Fruit fly (Drosophila melanogaster) whole organism, adult: ENCODE data around the gene CG18746.

Source experiments
- CG11617 ChIP-seq: fragments of 200-800 bp; sonication (Bioruptor generic); optimal IDR thresholded peaks from 2 replicates; lab custom pipeline; 2017; ENCODE audit warnings: mild to moderate bottlenecking, missing biosample characterization, missing genetic modification reagents, missing genetic modification characterization
- CG12768 ChIP-seq: fragments of 200-800 bp; sonication (Bioruptor generic); optimal IDR thresholded peaks from 2 replicates; lab custom pipeline; 2017; ENCODE audit warnings: missing biosample characterization, missing genetic modification characterization, mild to moderate bottlenecking, moderate library complexity, missing genetic modification reagents
- CG14711 ChIP-seq: fragments of 200-800 bp; sonication (Bioruptor generic); optimal IDR thresholded peaks from 2 replicates; lab custom pipeline; 2018; ENCODE audit warnings: missing biosample characterization, mild to moderate bottlenecking, missing genetic modification characterization, moderate library complexity
- CG1620 ChIP-seq: fragments of 200-800 bp; sonication (Bioruptor generic); optimal IDR thresholded peaks from 2 replicates; lab custom pipeline; 2016; ENCODE audit warnings: missing biosample characterization, missing genetic modification characterization
- CG33017 ChIP-seq: fragments of 200-800 bp; sonication (Bioruptor generic); optimal IDR thresholded peaks from 2 replicates; lab custom pipeline; 2018; ENCODE audit warnings: missing biosample characterization, mild to moderate bottlenecking, missing genetic modification characterization, moderate library complexity
- CG5204 ChIP-seq: fragments of 200-800 bp; sonication (Bioruptor generic); optimal IDR thresholded peaks from 2 replicates; lab custom pipeline; 2016; ENCODE audit warnings: missing biosample characterization, missing genetic modification characterization
- CG7045 ChIP-seq: fragments of 200-800 bp; sonication (Bioruptor generic); optimal IDR thresholded peaks from 2 replicates; lab custom pipeline; 2017; ENCODE audit warnings: missing biosample characterization, mild to moderate bottlenecking, missing genetic modification characterization
- CG7101 ChIP-seq: fragments of 200-800 bp; sonication (Bioruptor generic); optimal IDR thresholded peaks from 2 replicates; lab custom pipeline; 2018; ENCODE audit warnings: missing biosample characterization, mild to moderate bottlenecking, missing genetic modification characterization, moderate library complexity
- Clk ChIP-seq: fragments of 200-800 bp; sonication (Bioruptor generic); optimal IDR thresholded peaks from 2 replicates; lab custom pipeline; 2017; ENCODE audit warnings: missing biosample characterization, missing genetic modification characterization
- Crg-1 ChIP-seq: fragments of 200-800 bp; sonication (Bioruptor generic); optimal IDR thresholded peaks from 2 replicates; lab custom pipeline; 2016; ENCODE audit warnings: missing biosample characterization, missing genetic modification characterization
- Hr96 ChIP-seq: fragments of 200-800 bp; sonication (Bioruptor generic); optimal IDR thresholded peaks from 2 replicates; lab custom pipeline; 2016; ENCODE audit warnings: missing biosample characterization, missing genetic modification characterization
- Mnt ChIP-seq: fragments of 200-800 bp; sonication (Bioruptor generic); optimal IDR thresholded peaks from 2 replicates; lab custom pipeline; 2016; ENCODE audit warnings: missing biosample characterization, mild to moderate bottlenecking, missing genetic modification characterization
- bab1 ChIP-seq: fragments of 200-800 bp; sonication (Bioruptor generic); optimal IDR thresholded peaks from 3 replicates; lab custom pipeline; 2019; ENCODE audit warnings: missing biosample characterization, mild to moderate bottlenecking, missing genetic modification characterization, moderate library complexity
- cic ChIP-seq: fragments of 200-800 bp; sonication (Bioruptor generic); optimal IDR thresholded peaks from 2 replicates; lab custom pipeline; 2017; ENCODE audit warnings: missing biosample characterization, mild to moderate bottlenecking, missing genetic modification characterization, moderate library complexity
- cnc ChIP-seq, 2 experiments: fragments of >200 bp; optimal IDR thresholded peaks; 2 replicates each; lab custom pipeline; 2017
- kay ChIP-seq: fragments of 200-800 bp; sonication (Bioruptor generic); peaks from one replicate; lab custom pipeline; 2016; ENCODE audit warnings: missing biosample characterization, missing genetic modification characterization, borderline replicate concordance
- ovo ChIP-seq: fragments of 200-800 bp; sonication (Bioruptor generic); optimal IDR thresholded peaks from 2 replicates; lab custom pipeline; 2016; ENCODE audit warnings: missing biosample characterization, missing genetic modification characterization
- pad ChIP-seq: fragments of 200-800 bp; sonication (Bioruptor generic); optimal IDR thresholded peaks from 3 replicates; lab custom pipeline; 2017; ENCODE audit warnings: missing biosample characterization, missing genetic modification characterization, mild to moderate bottlenecking, moderate library complexity, missing genetic modification reagents
- tj ChIP-seq: fragments of 200-800 bp; sonication (Bioruptor generic); optimal IDR thresholded peaks from 3 replicates; lab custom pipeline; 2017; ENCODE audit warnings: missing biosample characterization, mild to moderate bottlenecking, missing genetic modification characterization, moderate library complexity
- toe ChIP-seq: fragments of 200-800 bp; sonication (Bioruptor generic); optimal IDR thresholded peaks from 2 replicates; lab custom pipeline; 2016; ENCODE audit warnings: missing biosample characterization, missing genetic modification characterization

CG18746 gene

DNA sequence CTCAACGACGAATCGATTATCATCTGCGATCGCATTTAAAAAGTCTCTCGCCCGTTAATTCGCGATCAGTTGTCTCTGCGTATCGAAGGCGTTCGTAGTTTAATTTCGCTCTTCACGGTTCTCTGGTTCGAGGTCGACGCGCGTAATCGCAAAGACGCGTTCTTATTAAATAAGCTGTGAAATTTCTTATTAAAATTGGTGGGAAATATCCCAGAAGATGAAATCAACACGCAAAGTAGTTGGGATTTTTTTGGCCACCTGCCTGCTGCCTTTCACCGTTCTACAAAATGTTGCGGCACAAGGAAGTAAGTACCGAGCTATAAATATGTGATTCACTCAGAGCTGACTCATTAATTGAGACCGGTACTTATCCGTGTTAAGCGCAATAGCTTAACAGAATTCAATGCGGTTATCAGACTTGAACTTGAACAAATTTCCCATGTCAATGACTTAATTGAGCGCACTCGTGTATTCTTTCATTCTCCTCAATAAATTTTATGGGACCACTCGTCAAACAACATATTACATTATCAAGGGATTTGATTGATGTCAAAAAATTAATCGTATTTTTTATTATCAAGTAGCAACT lies 28.9 kb downstream of the CG18746 start:
- TF ChIP-seq CG14711 (tag; lab: Kevin White, UChicago) (no peak), Crg-1 (GFP tag; lab: Kevin White, UChicago) (no peak), pad (GFP tag; lab: Kevin White, UChicago) (no peak)

DNA sequence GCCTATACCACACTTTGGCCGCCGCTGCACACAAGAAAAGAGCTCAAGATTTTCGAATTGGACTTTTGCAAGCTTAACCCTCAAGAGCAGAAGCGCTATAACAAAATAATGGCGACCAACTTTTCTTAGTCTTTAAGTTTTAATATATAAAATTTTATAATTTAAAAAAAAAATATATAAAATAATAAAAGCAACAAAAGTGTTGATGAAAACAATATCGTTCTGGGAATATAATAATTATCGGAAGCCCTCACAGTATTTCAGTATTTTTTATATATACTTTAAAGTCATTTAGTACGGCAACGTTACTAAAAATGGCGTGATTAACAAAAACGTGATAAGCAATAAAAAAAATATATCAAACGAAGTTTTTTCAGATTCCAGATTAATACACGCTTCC lies 30.5 kb downstream of the CG18746 start, which contains the start of gene Sp7:
Gene Sp7, plus strand, starts transcription at position 301 of the 400 bp plus-strand sequence.
- no peak for TF ChIP-seq CG7045 (GFP tag; lab: Kevin White, UChicago)
- TF ChIP-seq bab1 (GFP tag; lab: Kevin White, UChicago): no peak
- no peak for TF ChIP-seq CG5204 (GFP tag; lab: Kevin White, UChicago)
- TF ChIP-seq CG14711 (tag; lab: Kevin White, UChicago): no peak
- TF ChIP-seq Clk (GFP tag; lab: Kevin White, UChicago): no peak
- TF ChIP-seq cic (GFP tag; lab: Kevin White, UChicago): no peak
- TF ChIP-seq CG12768 (GFP tag; lab: Kevin White, UChicago): no peak
- no peak for TF ChIP-seq CG7101 (tag; lab: Kevin White, UChicago)
- no peak for TF ChIP-seq toe
- TF ChIP-seq kay (GFP tag; lab: Kevin White, UChicago): no peak
- TF ChIP-seq Mnt (GFP tag; lab: Kevin White, UChicago): no peak

dm6 chr3R:7757822-7758221 lies 32.2 kb downstream of the CG18746 start, which contains the start of gene CG10919:
Gene CG10919, plus strand, starts transcription at chr3R:7758122.
- no peak for TF ChIP-seq tj (GFP tag; lab: Kevin White, UChicago)
- TF ChIP-seq Hr96 (GFP tag; lab: Kevin White, UChicago): no peak
- TF ChIP-seq CG5204 (GFP tag; lab: Kevin White, UChicago): no peak
- TF ChIP-seq CG11617 (GFP tag; lab: Kevin White, UChicago): no peak
- no peak for TF ChIP-seq CG14711 (tag; lab: Kevin White, UChicago)
- TF ChIP-seq pad (GFP tag; lab: Kevin White, UChicago): no peak
- no peak for TF ChIP-seq cic (GFP tag; lab: Kevin White, UChicago)
- no peak for TF ChIP-seq CG33017 (tag; lab: Kevin White, UChicago)
- no peak for TF ChIP-seq cnc (optimal IDR thresholded peaks at IDR 0.05; lab: Kevin White, UChicago)
- TF ChIP-seq ovo (GFP tag; lab: Kevin White, UChicago): no peak
- TF ChIP-seq Crg-1 (GFP tag; lab: Kevin White, UChicago): no peak
- TF ChIP-seq CG12768 (GFP tag; lab: Kevin White, UChicago): no peak
- no peak for TF ChIP-seq Mnt (GFP tag; lab: Kevin White, UChicago)
- TF ChIP-seq CG1620 (GFP tag; lab: Kevin White, UChicago): no peak
- TF ChIP-seq CG7101 (tag; lab: Kevin White, UChicago): no peak
- TF ChIP-seq CG7045 (GFP tag; lab: Kevin White, UChicago): no peak
- TF ChIP-seq toe: no peak
- TF ChIP-seq bab1 (GFP tag; lab: Kevin White, UChicago): no peak
- TF ChIP-seq Clk (GFP tag; lab: Kevin White, UChicago): no peak

- TF ChIP-seq CG7045 (GFP tag; lab: Kevin White, UChicago): no peak
- no peak for TF ChIP-seq CG33017 (tag; lab: Kevin White, UChicago)
- no peak for TF ChIP-seq Crg-1 (GFP tag; lab: Kevin White, UChicago)
- no peak for TF ChIP-seq pad (GFP tag; lab: Kevin White, UChicago)
- TF ChIP-seq tj (GFP tag; lab: Kevin White, UChicago): no peak
- no peak for TF ChIP-seq CG11617 (GFP tag; lab: Kevin White, UChicago)
- TF ChIP-seq CG5204 (GFP tag; lab: Kevin White, UChicago): no peak
- no peak for TF ChIP-seq kay (GFP tag; lab: Kevin White, UChicago)
- no peak for TF ChIP-seq CG12768 (GFP tag; lab: Kevin White, UChicago)
- TF ChIP-seq bab1 (GFP tag; lab: Kevin White, UChicago): no peak
- no peak for TF ChIP-seq CG14711 (tag; lab: Kevin White, UChicago)
- no peak for TF ChIP-seq Mnt (GFP tag; lab: Kevin White, UChicago)
- no peak for TF ChIP-seq cnc (optimal IDR thresholded peaks at IDR 0.05; lab: Kevin White, UChicago)
- TF ChIP-seq toe: no peak
- TF ChIP-seq CG1620 (GFP tag; lab: Kevin White, UChicago): no peak
- TF ChIP-seq Clk (GFP tag; lab: Kevin White, UChicago): no peak
- no peak for TF ChIP-seq cic (GFP tag; lab: Kevin White, UChicago)
- no peak for TF ChIP-seq ovo (GFP tag; lab: Kevin White, UChicago)
Observed at dm6 chr3R:7753518-7753917, 36.5 kb downstream of the CG18746 start.

DNA sequence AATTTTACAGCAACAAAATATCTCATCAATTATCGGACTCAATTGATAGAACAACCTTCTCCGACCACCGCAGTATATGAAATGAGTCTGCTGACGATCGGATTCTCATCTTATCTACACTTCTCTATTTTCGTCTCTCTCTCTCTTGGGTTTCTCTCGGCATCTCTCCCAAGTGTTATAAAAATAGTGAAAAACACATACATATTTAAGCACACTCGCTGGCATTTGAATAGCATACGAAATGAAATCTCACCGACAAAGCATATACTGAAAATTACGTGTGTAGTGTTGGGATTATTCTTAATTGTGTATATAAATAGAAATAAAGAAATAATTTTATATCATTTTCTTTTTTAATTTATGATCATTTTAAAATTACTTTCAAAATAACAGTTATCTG lies 40.0 kb downstream of the CG18746 start, which contains the start of gene pyd3:
Gene pyd3, minus strand, starts transcription at position 87 of the 400 bp plus-strand sequence.
- TF ChIP-seq CG33017 (tag; lab: Kevin White, UChicago): peak; percentile 16
- no peak for TF ChIP-seq CG7045 (GFP tag; lab: Kevin White, UChicago)

- TF ChIP-seq Hr96 (GFP tag; lab: Kevin White, UChicago) (no peak), pad (GFP tag; lab: Kevin White, UChicago) (no peak), cnc (optimal IDR thresholded peaks at IDR 0.05; lab: Kevin White, UChicago) (no peak), CG1620 (GFP tag; lab: Kevin White, UChicago) (no peak), CG14711 (tag; lab: Kevin White, UChicago) (no peak), CG12768 (GFP tag; lab: Kevin White, UChicago) (no peak), tj (GFP tag; lab: Kevin White, UChicago) (no peak), CG5204 (GFP tag; lab: Kevin White, UChicago) (no peak), CG33017 (tag; lab: Kevin White, UChicago) (no peak), CG7045 (GFP tag; lab: Kevin White, UChicago) (no peak), toe (no peak), ovo (GFP tag; lab: Kevin White, UChicago) (no peak), CG11617 (GFP tag; lab: Kevin White, UChicago) (no peak)
Observed at dm6 chr3R:7739463-7739862, 50.5 kb downstream of the CG18746 start, which contains the start of gene CG43254. Gene CG43254, minus strand, starts transcription at chr3R:7739563.
